Worm (Caenorhabditis elegans): ENCODE data around the gene R13A1.5.

The R13A1.5 gene

DNA sequence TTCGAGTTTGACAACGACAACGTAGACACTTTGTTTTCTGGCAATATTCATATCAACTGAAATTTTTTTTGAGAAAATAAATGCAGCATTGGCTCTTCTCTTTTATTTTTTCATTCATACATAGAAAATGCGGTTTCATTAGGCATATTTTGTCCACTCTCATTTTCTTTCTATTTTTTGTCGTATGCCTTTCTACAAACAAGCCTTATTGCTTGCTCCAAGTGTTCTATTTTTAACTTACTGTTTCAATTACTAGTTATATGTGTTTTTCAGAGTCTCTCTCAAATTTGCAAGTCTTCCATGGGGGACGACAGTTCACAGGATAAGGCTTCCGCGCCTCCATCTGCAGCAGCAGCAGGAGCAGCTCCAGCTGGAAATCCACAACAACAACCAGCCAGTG is 14.3 kb upstream of the R13A1.5 start, which contains the start of gene kcc-1:
Gene kcc-1, plus strand, starts transcription at position 301 of the 400 bp plus-strand sequence.
- TF ChIP-seq nhr-12 (tag; optimal IDR thresholded peaks at IDR 0.05), result no peak
- no peak for TF ChIP-seq ztf-4 (tag; optimal IDR thresholded peaks at IDR 0.05)
- TF ChIP-seq mml-1 (tag; optimal IDR thresholded peaks at IDR 0.05), result no peak
- TF ChIP-seq zag-1 (tag; optimal IDR thresholded peaks at IDR 0.05), result no peak
- no peak for TF ChIP-seq nhr-43 (tag; optimal IDR thresholded peaks at IDR 0.05; ENCODE audit: poor library complexity, severe bottlenecking)
- TF ChIP-seq fkh-10 (GFP tag; optimal IDR thresholded peaks at IDR 0.05), result no peak
- no peak for TF ChIP-seq egl-5 (tag; optimal IDR thresholded peaks at IDR 0.05)
- no peak for TF ChIP-seq hmg-11 (tag; optimal IDR thresholded peaks at IDR 0.05)
- no peak for TF ChIP-seq nhr-76 (tag; optimal IDR thresholded peaks at IDR 0.05)

DNA sequence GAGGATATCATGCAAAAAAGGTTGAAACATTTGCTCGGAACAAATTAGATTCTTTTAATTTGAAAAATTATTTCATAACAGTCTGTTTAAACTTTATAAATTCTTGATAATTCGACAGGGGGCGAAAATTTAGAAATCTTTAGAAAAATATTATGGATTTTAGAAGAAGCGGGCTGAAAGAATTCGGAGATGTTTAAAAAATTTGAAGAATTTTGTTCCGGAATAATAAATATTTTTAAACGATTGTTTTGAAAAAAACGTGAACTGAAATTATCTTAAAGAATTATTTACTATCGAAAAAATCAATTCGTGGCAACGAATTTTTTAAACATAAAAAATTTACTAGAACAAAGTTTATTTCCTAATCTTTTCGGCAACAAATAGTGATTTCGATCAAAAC is 12.1 kb upstream of the R13A1.5 start, which contains the start of gene R13A1.3:
Gene R13A1.3, plus strand, starts transcription at position 301 of the 400 bp plus-strand sequence.
- TF ChIP-seq nhr-43 (tag; optimal IDR thresholded peaks at IDR 0.05; ENCODE audit: poor library complexity, severe bottlenecking) (no peak), skn-1 (tag; optimal IDR thresholded peaks at IDR 0.05) (no peak), nhr-28 (tag; optimal IDR thresholded peaks at IDR 0.05) (no peak), nhr-67 (tag; optimal IDR thresholded peaks at IDR 0.05) (no peak), nhr-23 (tag; optimal IDR thresholded peaks at IDR 0.05) (no peak), snpc-4 (tag; optimal IDR thresholded peaks at IDR 0.05) (no peak), ama-1 (optimal IDR thresholded peaks at IDR 0.05) (no peak), lin-39 (tag; optimal IDR thresholded peaks at IDR 0.05) (no peak), ZK546.5 (tag; optimal IDR thresholded peaks at IDR 0.05) (no peak), ceh-9 (tag; optimal IDR thresholded peaks at IDR 0.05) (no peak), lsy-12 (tag; optimal IDR thresholded peaks at IDR 0.05) (no peak), hmg-11 (tag; optimal IDR thresholded peaks at IDR 0.05) (no peak), jun-1 (tag; optimal IDR thresholded peaks at IDR 0.05) (no peak), fkh-2 (tag; optimal IDR thresholded peaks at IDR 0.05) (no peak), mml-1 (tag; optimal IDR thresholded peaks at IDR 0.05) (no peak), zag-1 (tag; optimal IDR thresholded peaks at IDR 0.05) (no peak), unc-39 (tag; optimal IDR thresholded peaks at IDR 0.05) (no peak), nhr-25 (tag; optimal IDR thresholded peaks at IDR 0.05) (no peak), nhr-77 (tag; optimal IDR thresholded peaks at IDR 0.05) (no peak), nhr-11 (tag; optimal IDR thresholded peaks at IDR 0.05) (no peak)

DNA sequence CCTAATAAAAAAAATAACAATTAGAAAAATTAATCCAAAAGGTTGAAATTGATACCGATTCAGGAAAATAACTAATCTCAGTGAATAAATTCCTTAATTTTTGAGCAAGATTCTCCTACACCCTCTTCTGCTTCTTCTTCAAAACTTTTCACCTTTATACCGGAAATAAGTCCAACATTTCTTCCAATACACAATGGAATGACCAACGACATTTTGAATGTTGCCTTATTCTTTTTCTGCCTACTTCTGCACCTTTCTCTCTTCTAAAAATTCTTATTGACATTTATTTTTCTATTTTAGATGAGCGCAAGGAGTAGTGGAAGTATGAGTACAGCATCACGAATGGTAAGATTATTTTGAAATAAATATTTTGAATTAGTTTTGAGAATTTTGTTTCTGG is 5.2 kb upstream of the R13A1.5 start, which contains the start of gene unc-8:
Gene unc-8, plus strand, starts transcription at position 301 of the 400 bp plus-strand sequence.
- TF ChIP-seq lin-15B (tag; optimal IDR thresholded peaks at IDR 0.05) (no peak), pha-4 (tag; optimal IDR thresholded peaks at IDR 0.05) (no peak), ztf-4 (tag; optimal IDR thresholded peaks at IDR 0.05) (no peak), fkh-2 (tag; optimal IDR thresholded peaks at IDR 0.05) (no peak), unc-39 (tag; optimal IDR thresholded peaks at IDR 0.05) (no peak), nhr-77 (tag; optimal IDR thresholded peaks at IDR 0.05) (no peak), nhr-28 (tag; optimal IDR thresholded peaks at IDR 0.05) (no peak), jun-1 (tag; optimal IDR thresholded peaks at IDR 0.05) (no peak)

DNA sequence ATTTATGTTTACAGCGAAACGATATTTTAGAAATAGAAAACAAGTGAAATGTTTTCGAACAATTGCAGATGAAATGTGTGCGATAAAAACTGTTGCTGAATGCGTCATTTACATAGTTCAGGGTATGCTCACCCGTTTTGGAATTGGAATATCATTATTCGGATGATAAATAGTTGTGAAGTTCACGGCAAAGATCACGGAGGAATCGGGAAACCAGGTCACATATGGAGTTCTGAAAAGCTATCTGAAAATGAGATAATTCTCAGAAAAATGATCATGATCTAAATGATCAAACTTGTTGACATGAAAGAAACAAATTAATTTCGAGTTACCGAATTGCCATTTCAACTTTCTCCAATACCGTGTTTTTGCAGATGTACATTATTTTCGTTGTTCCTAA is 4.1 kb upstream of the R13A1.5 start, which contains the start of gene best-16:
Gene best-16, minus strand, starts transcription at position 101 of the 400 bp plus-strand sequence.
- TF ChIP-seq nhr-11 (tag; optimal IDR thresholded peaks at IDR 0.05), result no peak
- TF ChIP-seq elt-2 (tag; optimal IDR thresholded peaks at IDR 0.05), result no peak
- no peak for TF ChIP-seq elt-3 (tag; optimal IDR thresholded peaks at IDR 0.05)
- no peak for TF ChIP-seq ztf-4 (tag; optimal IDR thresholded peaks at IDR 0.05)
- no peak for TF ChIP-seq egl-5 (tag; optimal IDR thresholded peaks at IDR 0.05)
- TF ChIP-seq ceh-9 (tag; optimal IDR thresholded peaks at IDR 0.05), result no peak
- TF ChIP-seq egl-27 (tag; optimal IDR thresholded peaks at IDR 0.05), result no peak
- no peak for TF ChIP-seq unc-39 (tag; optimal IDR thresholded peaks at IDR 0.05)
- no peak for TF ChIP-seq ceh-16 (tag; optimal IDR thresholded peaks at IDR 0.05)
- no peak for TF ChIP-seq ztf-11 (tag; optimal IDR thresholded peaks at IDR 0.05)
- no peak for TF ChIP-seq nhr-28 (tag; optimal IDR thresholded peaks at IDR 0.05)
- no peak for TF ChIP-seq R02D3.7 (tag; optimal IDR thresholded peaks at IDR 0.05)
- TF ChIP-seq nfya-1 (tag; optimal IDR thresholded peaks at IDR 0.05; ENCODE audit: insufficient read depth), result no peak
- TF ChIP-seq nhr-67 (tag; optimal IDR thresholded peaks at IDR 0.05), result no peak
- TF ChIP-seq fkh-10 (GFP tag; optimal IDR thresholded peaks at IDR 0.05), result no peak
- TF ChIP-seq unc-62 (GFP tag; optimal IDR thresholded peaks at IDR 0.05), result no peak
- no peak for TF ChIP-seq eor-1 (tag; optimal IDR thresholded peaks at IDR 0.05)

Measured in whole organism, L3 larva.